Worm (Caenorhabditis elegans) whole organism, early embryonic: Measurements from ENCODE around the gene Y57G11C.8.

Experiments
- B0310.2 ChIP-seq: sonication (generic microtip); optimal IDR thresholded peaks from 2 replicates; lab custom pipeline; 2016; ENCODE audit warnings: mild to moderate bottlenecking, missing genetic modification characterization, missing compliant biosample characterization
- F13C5.2 ChIP-seq: sonication (generic microtip); optimal IDR thresholded peaks from 2 replicates; lab custom pipeline; 2017; ENCODE audit warnings: mild to moderate bottlenecking, missing genetic modification characterization, inconsistent platforms, missing compliant biosample characterization
- aly-1 ChIP-seq: sonication (generic microtip); optimal IDR thresholded peaks from 2 replicates; lab custom pipeline; 2016; ENCODE audit warnings: missing genetic modification characterization, missing compliant biosample characterization
- ama-1 ChIP-seq: fragments of 150-350 bp; optimal IDR thresholded peaks from 2 replicates; lab custom pipeline; 2014
- ceh-13 ChIP-seq: fragments of 200-800 bp; sonication (Bioruptor generic); optimal IDR thresholded peaks from 2 replicates; lab custom pipeline; 2018; ENCODE audit warnings: mild to moderate bottlenecking, missing genetic modification characterization, missing compliant biosample characterization
- ceh-36 ChIP-seq: sonication (generic microtip); optimal IDR thresholded peaks from 2 replicates; lab custom pipeline; 2016; ENCODE audit warnings: missing genetic modification characterization, inconsistent platforms, missing compliant biosample characterization
- ets-7 ChIP-seq: sonication (generic microtip); optimal IDR thresholded peaks from 2 replicates; lab custom pipeline; 2016; ENCODE audit warnings: missing genotype, missing genetic modification characterization, missing compliant biosample characterization
- flt-1 ChIP-seq: fragments of 200-800 bp; sonication (Bioruptor generic); IDR thresholded peaks from 2 replicates; pipeline ENCODE4 v1.3.6; 2022; ENCODE audit warnings: missing genetic modification characterization, missing compliant biosample characterization
- hmbx-1 ChIP-seq: sonication (generic microtip); optimal IDR thresholded peaks from 2 replicates; lab custom pipeline; 2016; ENCODE audit warnings: mild to moderate bottlenecking, missing genetic modification characterization, missing compliant biosample characterization
- hmg-4 ChIP-seq: fragments of 200-800 bp; sonication (Bioruptor generic); optimal IDR thresholded peaks from 2 replicates; lab custom pipeline; 2018; ENCODE audit warnings: mild to moderate bottlenecking, missing genetic modification characterization, missing compliant biosample characterization
- hnd-1 ChIP-seq: sonication (generic microtip); optimal IDR thresholded peaks from 2 replicates; lab custom pipeline; 2016; ENCODE audit warnings: missing genetic modification characterization, missing compliant biosample characterization
- pes-1 ChIP-seq: fragments of 200-800 bp; sonication (Bioruptor generic); IDR thresholded peaks from 2 replicates; pipeline ENCODE4 v1.3.6; 2022; ENCODE audit warnings: missing genetic modification reagents, missing genetic modification characterization, missing compliant biosample characterization
- scrt-1 ChIP-seq: fragments of 200-800 bp; sonication (Bioruptor generic); IDR thresholded peaks from 2 replicates; pipeline ENCODE4 v1.3.6; 2022; ENCODE audit warnings: missing genetic modification characterization, missing compliant biosample characterization
- sea-1 ChIP-seq: fragments of 200-800 bp; sonication (Bioruptor generic); conservative IDR thresholded peaks from 2 replicates; pipeline ENCODE4 v1.3.6; 2022; ENCODE audit warnings: missing genetic modification characterization, missing compliant biosample characterization
- tbx-11 ChIP-seq: fragments of 200-800 bp; sonication (Bioruptor generic); IDR thresholded peaks from 2 replicates; pipeline ENCODE4 v1.3.6; 2022; ENCODE audit warnings: missing genetic modification characterization, missing compliant biosample characterization
- tbx-37 ChIP-seq: fragments of 200-800 bp; sonication (Bioruptor generic); conservative IDR thresholded peaks from 2 replicates; pipeline ENCODE4 v1.3.6; 2022; ENCODE audit warnings: missing genetic modification reagents, missing genetic modification characterization, missing compliant biosample characterization
- tra-4 ChIP-seq: sonication (generic microtip); optimal IDR thresholded peaks from 2 replicates; lab custom pipeline; 2017; ENCODE audit warnings: missing genetic modification characterization, missing compliant biosample characterization

The Y57G11C.8 gene

DNA sequence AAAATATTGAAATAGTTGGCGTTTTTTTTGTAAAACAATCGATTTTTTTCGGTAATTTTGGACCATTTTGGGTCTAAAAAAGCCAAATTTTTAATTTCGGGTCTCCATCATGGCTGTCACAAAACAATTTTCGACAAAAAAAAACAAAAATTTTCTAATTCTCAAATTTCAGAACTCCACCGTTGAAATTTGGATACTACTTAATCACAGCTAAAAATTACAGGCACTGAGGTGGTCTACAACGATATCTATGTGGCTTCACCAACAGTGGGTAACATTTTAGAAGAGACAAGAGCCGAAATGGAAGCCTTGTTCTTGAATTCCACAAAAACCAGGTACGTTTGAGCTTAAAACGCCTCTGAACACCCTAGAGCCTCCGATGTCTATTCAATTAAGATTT, 20.7 kb downstream of the Y57G11C.8 start, which contains the start of gene Y57G11C.1142:
TSS of gene Y57G11C.1142 (plus strand) at position 301 of the 400 bp plus-strand sequence.
- no peak for TF ChIP-seq ceh-13 (GFP tag; lab: Kevin White, UChicago)
- no peak for TF ChIP-seq ceh-36 (tag; lab: Kevin White, UChicago)
- no peak for TF ChIP-seq F13C5.2 (tag; lab: Kevin White, UChicago)
- no peak for TF ChIP-seq ama-1 (lab: Kevin White, UChicago)
- TF ChIP-seq sea-1 (GFP tag; lab: Robert Waterston, UW), result no peak
- no peak for TF ChIP-seq tbx-37
- no peak for TF ChIP-seq pes-1 (GFP tag; lab: Robert Waterston, UW)
- no peak for TF ChIP-seq flt-1 (GFP tag; lab: Robert Waterston, UW)
- no peak for TF ChIP-seq scrt-1
- no peak for TF ChIP-seq hmbx-1 (tag; lab: Kevin White, UChicago)
- TF ChIP-seq ets-7 (tag; lab: Kevin White, UChicago), result no peak
- no peak for TF ChIP-seq B0310.2 (tag; lab: Kevin White, UChicago)
- TF ChIP-seq hmg-4 (GFP tag; lab: Kevin White, UChicago), result no peak
- TF ChIP-seq tra-4, result no peak
- no peak for TF ChIP-seq aly-1 (tag; lab: Kevin White, UChicago)
- no peak for TF ChIP-seq tbx-11
- TF ChIP-seq hnd-1 (tag; lab: Kevin White, UChicago), result no peak

DNA sequence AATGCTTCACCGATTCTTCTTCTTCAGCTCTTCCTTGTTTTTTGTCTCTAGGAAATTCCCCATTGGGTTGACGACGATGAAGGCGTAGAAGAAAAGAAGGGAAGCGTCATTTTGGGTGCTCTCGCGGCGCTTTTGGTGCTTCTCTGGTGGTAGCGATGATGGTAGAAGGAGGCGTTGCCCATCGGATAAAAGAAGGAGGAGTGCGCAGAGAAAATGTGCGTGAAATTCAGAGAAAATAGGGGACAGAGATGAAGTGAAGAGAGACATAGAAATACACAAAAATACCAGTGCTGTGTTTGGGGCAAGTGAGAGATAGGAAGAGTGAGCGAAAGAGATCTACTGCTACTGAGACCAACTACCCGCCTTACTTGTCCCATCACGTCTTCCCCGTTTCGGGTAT, 25.3 kb downstream of the Y57G11C.8 start, which contains the start of gene oig-5:
TSS of gene oig-5 (plus strand) at position 301 of the 400 bp plus-strand sequence.
- no peak for TF ChIP-seq B0310.2 (tag; lab: Kevin White, UChicago)
- no peak for TF ChIP-seq aly-1 (tag; lab: Kevin White, UChicago)
- TF ChIP-seq hmbx-1 (tag; lab: Kevin White, UChicago), result no peak
- no peak for TF ChIP-seq ceh-36 (tag; lab: Kevin White, UChicago)
- TF ChIP-seq hnd-1 (tag; lab: Kevin White, UChicago), result no peak
- TF ChIP-seq hmg-4 (GFP tag; lab: Kevin White, UChicago), result no peak
- no peak for TF ChIP-seq ama-1 (lab: Kevin White, UChicago)
- TF ChIP-seq scrt-1, result no peak
- no peak for TF ChIP-seq flt-1 (GFP tag; lab: Robert Waterston, UW)
- TF ChIP-seq tbx-11, result no peak
- TF ChIP-seq tbx-37, result no peak
- no peak for TF ChIP-seq tra-4
- no peak for TF ChIP-seq ets-7 (tag; lab: Kevin White, UChicago)
- no peak for TF ChIP-seq ceh-13 (GFP tag; lab: Kevin White, UChicago)
- no peak for TF ChIP-seq sea-1 (GFP tag; lab: Robert Waterston, UW)
- TF ChIP-seq pes-1 (GFP tag; lab: Robert Waterston, UW), result no peak
- TF ChIP-seq F13C5.2 (tag; lab: Kevin White, UChicago), result no peak

ce11 chrIV:14816288-14816687, 34.7 kb downstream of the Y57G11C.8 start, which contains the start of gene Y57G11C.46:
TSS of gene Y57G11C.46 (minus strand) at chrIV:14816388.
- TF ChIP-seq scrt-1 (no peak), aly-1 (tag; lab: Kevin White, UChicago) (no peak), hmg-4 (GFP tag; lab: Kevin White, UChicago) (no peak), pes-1 (GFP tag; lab: Robert Waterston, UW) (no peak), tbx-37 (no peak), ceh-36 (tag; lab: Kevin White, UChicago) (no peak), ama-1 (lab: Kevin White, UChicago) (no peak)

ce11 chrIV:14822267-14822666, 40.6 kb downstream of the Y57G11C.8 start:
- TF ChIP-seq pes-1 (GFP tag; lab: Robert Waterston, UW) (no peak), ama-1 (lab: Kevin White, UChicago) (peak; percentile 38), scrt-1 (no peak), aly-1 (tag; lab: Kevin White, UChicago) (no peak)

ce11 chrIV:14824201-14824600, 42.6 kb downstream of the Y57G11C.8 start:
- no peak for TF ChIP-seq aly-1 (tag; lab: Kevin White, UChicago)
- no peak for TF ChIP-seq sea-1 (GFP tag; lab: Robert Waterston, UW)
- TF ChIP-seq hmbx-1 (tag; lab: Kevin White, UChicago), result no peak
- TF ChIP-seq hnd-1 (tag; lab: Kevin White, UChicago), result no peak
- TF ChIP-seq hmg-4 (GFP tag; lab: Kevin White, UChicago), result no peak
- TF ChIP-seq B0310.2 (tag; lab: Kevin White, UChicago), result no peak
- TF ChIP-seq tbx-11, result no peak
- TF ChIP-seq tra-4, result no peak

ce11 chrIV:14824878-14825352, 43.3 kb downstream of the Y57G11C.8 start, which contains the start of gene sec-61.A:
TSS of gene sec-61.A (minus strand) at chrIV:14825264.
- TF ChIP-seq ceh-13 (GFP tag; lab: Kevin White, UChicago), result no peak
- peak; percentile 59 for TF ChIP-seq hmg-4 (GFP tag; lab: Kevin White, UChicago)
- TF ChIP-seq sea-1 (GFP tag; lab: Robert Waterston, UW), result no peak
- no peak for TF ChIP-seq ceh-36 (tag; lab: Kevin White, UChicago)
- TF ChIP-seq scrt-1, result no peak
- peak; percentile 57 for TF ChIP-seq F13C5.2 (tag; lab: Kevin White, UChicago)
- no peak for TF ChIP-seq ets-7 (tag; lab: Kevin White, UChicago)

- TF ChIP-seq tra-4, result no peak
- TF ChIP-seq hmg-4 (GFP tag; lab: Kevin White, UChicago), result no peak
- TF ChIP-seq sea-1 (GFP tag; lab: Robert Waterston, UW), result no peak
- no peak for TF ChIP-seq scrt-1
- no peak for TF ChIP-seq ama-1 (lab: Kevin White, UChicago)
- TF ChIP-seq hmbx-1 (tag; lab: Kevin White, UChicago), result no peak
- no peak for TF ChIP-seq pes-1 (GFP tag; lab: Robert Waterston, UW)
- no peak for TF ChIP-seq tbx-11
- TF ChIP-seq ets-7 (tag; lab: Kevin White, UChicago), result no peak
- no peak for TF ChIP-seq flt-1 (GFP tag; lab: Robert Waterston, UW)
- no peak for TF ChIP-seq B0310.2 (tag; lab: Kevin White, UChicago)
- no peak for TF ChIP-seq ceh-13 (GFP tag; lab: Kevin White, UChicago)
- TF ChIP-seq tbx-37, result no peak
Measured at ce11 chrIV:14825379-14825778, 43.7 kb downstream of the Y57G11C.8 start, which contains the start of gene rps-18. TSS of gene rps-18 (plus strand) at chrIV:14825679.
